Worm (Caenorhabditis elegans): Measurements from ENCODE around the gene pro-1.

DNA sequence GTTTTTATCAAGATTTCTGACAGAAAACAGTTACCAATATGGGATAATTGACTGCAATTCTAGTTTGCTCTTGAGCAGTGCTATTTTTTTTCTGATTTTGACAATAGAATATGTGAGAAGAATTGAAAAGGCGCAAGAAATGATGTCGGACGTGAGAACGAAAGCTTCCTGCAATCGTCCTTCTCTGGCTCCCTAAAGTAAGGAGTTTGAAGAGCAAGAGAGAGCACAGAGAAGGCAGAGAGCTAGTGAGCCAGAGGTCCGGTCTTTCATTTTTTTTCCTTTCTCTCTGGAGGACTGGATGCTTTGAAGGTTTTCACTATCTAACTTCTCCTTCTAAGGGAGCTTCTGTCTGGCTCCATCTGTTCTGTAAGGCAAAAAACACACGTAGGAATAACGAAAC lies 8.4 kb upstream of the pro-1 start:
- TF ChIP-seq ama-1 (optimal IDR thresholded peaks at IDR 0.05): no peak
- no peak for TF ChIP-seq ets-7 (tag; optimal IDR thresholded peaks at IDR 0.05)
- TF ChIP-seq tra-4 (tag; optimal IDR thresholded peaks at IDR 0.05): no peak
- no peak for TF ChIP-seq tbx-11 (GFP tag; IDR thresholded peaks at IDR 0.05)
- no peak for TF ChIP-seq ceh-13 (GFP tag; optimal IDR thresholded peaks at IDR 0.05)
- TF ChIP-seq flt-1 (GFP tag; IDR thresholded peaks at IDR 0.05): no peak
- no peak for TF ChIP-seq hnd-1 (tag; optimal IDR thresholded peaks at IDR 0.05)
- TF ChIP-seq aly-1 (tag; optimal IDR thresholded peaks at IDR 0.05): no peak
- no peak for TF ChIP-seq F13C5.2 (tag; optimal IDR thresholded peaks at IDR 0.05)
- no peak for TF ChIP-seq pes-1 (GFP tag; IDR thresholded peaks at IDR 0.05)
- TF ChIP-seq B0310.2 (tag; optimal IDR thresholded peaks at IDR 0.05): no peak
- no peak for TF ChIP-seq ceh-36 (tag; optimal IDR thresholded peaks at IDR 0.05)
- TF ChIP-seq scrt-1 (GFP tag; IDR thresholded peaks at IDR 0.05): no peak
- TF ChIP-seq tbx-37 (GFP tag; conservative IDR thresholded peaks at IDR 0.05): no peak
